Fruit fly (Drosophila melanogaster): ENCODE measurements around the gene CG15369.
A peak's percentile ranks its signal among the peaks of the same experiment; 100 is the strongest.

dm6 chrX:9192429-9192828 lies 24.2 kb upstream of the CG15369 start, which contains the start of gene CG12056:
- TF ChIP-seq CG5204 (GFP tag; optimal IDR thresholded peaks at IDR 0.05) (no peak), cic (GFP tag; optimal IDR thresholded peaks at IDR 0.05) (no peak), Hr96 (GFP tag; optimal IDR thresholded peaks at IDR 0.05) (no peak), pad (GFP tag; optimal IDR thresholded peaks at IDR 0.05) (no peak), ovo (GFP tag; optimal IDR thresholded peaks at IDR 0.05) (no peak), toe (GFP tag; optimal IDR thresholded peaks at IDR 0.05) (no peak), CG7101 (tag; optimal IDR thresholded peaks at IDR 0.05) (no peak), CG12768 (GFP tag; optimal IDR thresholded peaks at IDR 0.05) (no peak), CG11617 (GFP tag; optimal IDR thresholded peaks at IDR 0.05) (no peak), bab1 (GFP tag; optimal IDR thresholded peaks at IDR 0.05) (peak; percentile 35)
